Fruit fly (Drosophila melanogaster): ENCODE results near the gene Cyp28a5.

Gene Cyp28a5

DNA sequence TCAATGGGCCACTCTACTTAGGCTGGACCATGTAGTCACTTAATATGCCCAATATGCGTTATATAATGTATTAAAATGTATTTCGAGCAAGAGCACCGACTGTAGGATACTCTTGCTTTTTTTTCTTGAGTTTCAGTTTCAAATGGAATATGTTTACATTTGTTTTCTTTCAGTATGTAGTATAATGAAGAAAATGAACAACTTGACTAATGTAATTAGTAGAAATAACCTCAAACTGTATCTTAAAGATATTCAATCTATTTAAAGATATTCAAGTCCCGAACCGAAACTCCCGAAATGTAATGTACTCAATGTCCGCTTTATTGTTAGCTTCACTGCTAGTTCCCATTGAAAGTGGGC, 47.6 kb downstream of the Cyp28a5 start:
- no peak for TF ChIP-seq CG8089 (GFP tag; optimal IDR thresholded peaks at IDR 0.05)
- TF ChIP-seq Ptx1 (GFP tag; IDR thresholded peaks at IDR 0.05) = peak; percentile 56
- TF ChIP-seq grau (tag; optimal IDR thresholded peaks at IDR 0.05) = peak; percentile 71
- peak; percentile 31 for TF ChIP-seq CG1602 (GFP tag; optimal IDR thresholded peaks at IDR 0.05)
- TF ChIP-seq tx (GFP tag; optimal IDR thresholded peaks at IDR 0.05) = peak; percentile 29
- peak; percentile 11 for TF ChIP-seq CG17829 (tag; optimal IDR thresholded peaks at IDR 0.05)
- TF ChIP-seq Nf-YB (GFP tag; optimal IDR thresholded peaks at IDR 0.05) = no peak
- TF ChIP-seq Chrac-16 (GFP tag; optimal IDR thresholded peaks at IDR 0.05) = peak; percentile 34
- no peak for TF ChIP-seq CG1603 (tag; optimal IDR thresholded peaks at IDR 0.05)
- TF ChIP-seq pan (optimal IDR thresholded peaks at IDR 0.05) = no peak
- TF ChIP-seq pan (GFP tag; optimal IDR thresholded peaks at IDR 0.05 in 1 of 2, IDR thresholded peaks at IDR 0.05 in 1 of 2) = peak in 1 of 2 experiments; percentile 22
- TF ChIP-seq luna (GFP tag; optimal IDR thresholded peaks at IDR 0.05) = no peak
- peak; percentile 59 for TF ChIP-seq Hr3 (GFP tag; optimal IDR thresholded peaks at IDR 0.05)
- TF ChIP-seq sisA (GFP tag; IDR thresholded peaks at IDR 0.05) = peak; percentile 50
- TF ChIP-seq zfh2 (GFP tag; optimal IDR thresholded peaks at IDR 0.05) = peak; percentile 40
- TF ChIP-seq fu2 (GFP tag; optimal IDR thresholded peaks at IDR 0.05) = peak; percentile 3
- no peak for TF ChIP-seq ttk (GFP tag; IDR thresholded peaks at IDR 0.05)
- peak; percentile 44 for TF ChIP-seq CG31441 (GFP tag; IDR thresholded peaks at IDR 0.05)
- TF ChIP-seq mam (GFP tag; optimal IDR thresholded peaks at IDR 0.05) = peak; percentile 31
- peak; percentile 23 for TF ChIP-seq en (GFP tag; optimal IDR thresholded peaks at IDR 0.05)
- TF ChIP-seq CG6689 (GFP tag; IDR thresholded peaks at IDR 0.05) = peak; percentile 20; the same call in 1 of the 2 replicates
- no peak for TF ChIP-seq Aef1 (GFP tag; IDR thresholded peaks at IDR 0.05)
- no peak for TF ChIP-seq CG6254 (GFP tag; optimal IDR thresholded peaks at IDR 0.05)
- TF ChIP-seq jing (GFP tag; optimal IDR thresholded peaks at IDR 0.05) = peak; percentile 34
- TF ChIP-seq knrl (GFP tag; IDR thresholded peaks at IDR 0.05; ENCODE audit: partially characterized antibody) = no peak
- no peak for TF ChIP-seq Spps (tag; optimal IDR thresholded peaks at IDR 0.05)
- TF ChIP-seq Xbp1 (GFP tag; optimal IDR thresholded peaks at IDR 0.05) = peak; percentile 52
- peak; percentile 30 for TF ChIP-seq CG8388 (GFP tag; optimal IDR thresholded peaks at IDR 0.05)
- TF ChIP-seq dmrt99B (tag; optimal IDR thresholded peaks at IDR 0.05) = peak; percentile 65
- TF ChIP-seq seq (GFP tag; IDR thresholded peaks at IDR 0.05) = no peak
- peak; percentile 84 for TF ChIP-seq row (GFP tag; IDR thresholded peaks at IDR 0.05)
- TF ChIP-seq nmo (GFP tag; optimal IDR thresholded peaks at IDR 0.05) = peak; percentile 63
- TF ChIP-seq CG4820 (GFP tag; optimal IDR thresholded peaks at IDR 0.05) = peak; percentile 3
- TF ChIP-seq tin (GFP tag; optimal IDR thresholded peaks at IDR 0.05) = peak; percentile 3
- TF ChIP-seq ato (GFP tag; IDR thresholded peaks at IDR 0.05; ENCODE audit: partially characterized antibody) = no peak
- TF ChIP-seq Mad (GFP tag; optimal IDR thresholded peaks at IDR 0.05) = no peak
- no peak for TF ChIP-seq ro (GFP tag; IDR thresholded peaks at IDR 0.05)
- TF ChIP-seq lmd (GFP tag; IDR thresholded peaks at IDR 0.05) = peak; percentile 40
- no peak for TF ChIP-seq kah (GFP tag; optimal IDR thresholded peaks at IDR 0.05)
- peak; percentile 14 for TF ChIP-seq CG12659 (GFP tag; optimal IDR thresholded peaks at IDR 0.05)
- no peak for TF ChIP-seq h (optimal IDR thresholded peaks at IDR 0.05)
- TF ChIP-seq sqz (GFP tag; optimal IDR thresholded peaks at IDR 0.05) = no peak
- peak; percentile 44; the same call in 1 of the 2 replicates for TF ChIP-seq Drgx (GFP tag; IDR thresholded peaks at IDR 0.05)
- no peak for TF ChIP-seq CG11695 (GFP tag; IDR thresholded peaks at IDR 0.05)
- peak; percentile 1 for TF ChIP-seq CG14710 (tag; optimal IDR thresholded peaks at IDR 0.05)
- no peak for TF ChIP-seq trem (tag; optimal IDR thresholded peaks at IDR 0.05)
- peak; percentile 58 for TF ChIP-seq fd96Cb (tag; optimal IDR thresholded peaks at IDR 0.05)
- peak in 1 of 2 experiments; percentile 73 for TF ChIP-seq Hr51 (GFP tag; optimal IDR thresholded peaks at IDR 0.05)
- no peak for TF ChIP-seq CG32532 (GFP tag; IDR thresholded peaks at IDR 0.05)
- TF ChIP-seq HLH54F (GFP tag; optimal IDR thresholded peaks at IDR 0.05) = no peak
- TF ChIP-seq emc (GFP tag; optimal IDR thresholded peaks at IDR 0.05) = no peak
- TF ChIP-seq slbo (GFP tag; IDR thresholded peaks at IDR 0.05) = peak; percentile 45; the same call in 1 of the 2 replicates
- no peak for TF ChIP-seq fd64A (GFP tag; optimal IDR thresholded peaks at IDR 0.05)
